Worm (Caenorhabditis elegans): ENCODE results near the gene sap-49.

Gene sap-49

ce11 chrII:8012071-8013031 lies 23.2 kb downstream of the sap-49 start, which contains the start of gene DH11.2:
Gene DH11.2, plus strand, starts transcription at chrII:8012816.
- no peak for TF ChIP-seq nhr-237 (tag; optimal IDR thresholded peaks at IDR 0.05)
- peak; percentile 56 for TF ChIP-seq ama-1 (optimal IDR thresholded peaks at IDR 0.05)
- no peak for TF ChIP-seq unc-39 (tag; optimal IDR thresholded peaks at IDR 0.05)
- TF ChIP-seq ceh-16 (tag; optimal IDR thresholded peaks at IDR 0.05): no peak
- TF ChIP-seq jun-1 (tag; optimal IDR thresholded peaks at IDR 0.05): no peak
- no peak for TF ChIP-seq nhr-23 (tag; optimal IDR thresholded peaks at IDR 0.05)
- TF ChIP-seq ztf-4 (tag; optimal IDR thresholded peaks at IDR 0.05): no peak
- no peak for TF ChIP-seq fkh-2 (tag; optimal IDR thresholded peaks at IDR 0.05)
- TF ChIP-seq hmg-11 (tag; optimal IDR thresholded peaks at IDR 0.05): no peak
- peak; percentile 65 for TF ChIP-seq pqm-1 (tag; optimal IDR thresholded peaks at IDR 0.05)
- TF ChIP-seq tbx-2 (tag; optimal IDR thresholded peaks at IDR 0.05): no peak
- no peak for TF ChIP-seq mml-1 (tag; optimal IDR thresholded peaks at IDR 0.05)
- no peak for TF ChIP-seq lsy-12 (tag; optimal IDR thresholded peaks at IDR 0.05)
- no peak for TF ChIP-seq nhr-76 (tag; optimal IDR thresholded peaks at IDR 0.05)
- TF ChIP-seq sea-2 (GFP tag; optimal IDR thresholded peaks at IDR 0.05): no peak
- TF ChIP-seq aly-2 (tag; optimal IDR thresholded peaks at IDR 0.05): no peak
- TF ChIP-seq elt-2 (tag; optimal IDR thresholded peaks at IDR 0.05): peak; percentile 29
- no peak for TF ChIP-seq nhr-77 (tag; optimal IDR thresholded peaks at IDR 0.05)
- no peak for TF ChIP-seq unc-62 (GFP tag; optimal IDR thresholded peaks at IDR 0.05)
- TF ChIP-seq pha-4 (tag; optimal IDR thresholded peaks at IDR 0.05): peak; percentile 76
- no peak for TF ChIP-seq ztf-11 (tag; optimal IDR thresholded peaks at IDR 0.05)
- no peak for TF ChIP-seq snpc-4 (tag; optimal IDR thresholded peaks at IDR 0.05)
- no peak for TF ChIP-seq daf-12 (tag; optimal IDR thresholded peaks at IDR 0.05)
- no peak for TF ChIP-seq egl-27 (tag; optimal IDR thresholded peaks at IDR 0.05)
- TF ChIP-seq ZK546.5 (tag; optimal IDR thresholded peaks at IDR 0.05): no peak
- no peak for TF ChIP-seq ceh-9 (tag; optimal IDR thresholded peaks at IDR 0.05)

ce11 chrII:8008334-8008733 lies 27.2 kb downstream of the sap-49 start, which contains the start of gene glna-2:
Gene glna-2, plus strand, starts transcription at chrII:8008634.
- TF ChIP-seq ceh-82 (tag; optimal IDR thresholded peaks at IDR 0.05) (no peak), snpc-4 (tag; optimal IDR thresholded peaks at IDR 0.05) (no peak), nhr-237 (tag; optimal IDR thresholded peaks at IDR 0.05) (no peak), ceh-28 (tag; optimal IDR thresholded peaks at IDR 0.05) (no peak), skn-1 (tag; optimal IDR thresholded peaks at IDR 0.05) (no peak), nhr-12 (tag; optimal IDR thresholded peaks at IDR 0.05) (no peak), hmg-11 (tag; optimal IDR thresholded peaks at IDR 0.05) (no peak), fkh-10 (GFP tag; optimal IDR thresholded peaks at IDR 0.05) (no peak), pqm-1 (tag; optimal IDR thresholded peaks at IDR 0.05) (no peak), elt-2 (tag; optimal IDR thresholded peaks at IDR 0.05) (no peak), pha-4 (tag; optimal IDR thresholded peaks at IDR 0.05) (no peak), sea-2 (GFP tag; optimal IDR thresholded peaks at IDR 0.05) (no peak), ztf-4 (tag; optimal IDR thresholded peaks at IDR 0.05) (no peak), lsy-12 (tag; optimal IDR thresholded peaks at IDR 0.05) (no peak), fkh-2 (tag; optimal IDR thresholded peaks at IDR 0.05) (no peak), ceh-9 (tag; optimal IDR thresholded peaks at IDR 0.05) (no peak), elt-3 (tag; optimal IDR thresholded peaks at IDR 0.05) (no peak), ztf-11 (tag; optimal IDR thresholded peaks at IDR 0.05) (no peak), nhr-43 (tag; optimal IDR thresholded peaks at IDR 0.05; ENCODE audit: poor library complexity, severe bottlenecking) (no peak), nhr-77 (tag; optimal IDR thresholded peaks at IDR 0.05) (no peak)

- TF ChIP-seq elt-2 (tag; optimal IDR thresholded peaks at IDR 0.05) (peak; percentile 3), ceh-28 (tag; optimal IDR thresholded peaks at IDR 0.05) (no peak), unc-39 (tag; optimal IDR thresholded peaks at IDR 0.05) (no peak), ceh-16 (tag; optimal IDR thresholded peaks at IDR 0.05) (no peak), pqm-1 (tag; optimal IDR thresholded peaks at IDR 0.05) (peak; percentile 67), R02D3.7 (tag; optimal IDR thresholded peaks at IDR 0.05) (no peak)
Measured at ce11 chrII:8006962-8007361, 28.6 kb downstream of the sap-49 start.

ce11 chrII:8004752-8005151 lies 30.8 kb downstream of the sap-49 start:
- TF ChIP-seq pqm-1 (tag; optimal IDR thresholded peaks at IDR 0.05) (peak; percentile 70), elt-2 (tag; optimal IDR thresholded peaks at IDR 0.05) (peak; percentile 27), mml-1 (tag; optimal IDR thresholded peaks at IDR 0.05) (no peak)

Measured in whole organism, L3 larva.